Worm (Caenorhabditis elegans) whole organism, mixed stage, embryonic: ENCODE data around the gene clc-3.
A peak's percentile ranks its signal among the peaks of the same experiment; 100 is the strongest.

Source experiments
- M03D4.4 ChIP-seq: sonication (generic microtip); optimal IDR thresholded peaks from 2 replicates; lab custom pipeline; 2017; ENCODE audit warnings: mild to moderate bottlenecking, missing genetic modification characterization, missing compliant biosample characterization
- bed-3 ChIP-seq: fragments of 200-800 bp; sonication (Bioruptor generic); optimal IDR thresholded peaks from 3 replicates; lab custom pipeline; 2018; ENCODE audit warnings: mild to moderate bottlenecking, missing genetic modification characterization, moderate library complexity, missing compliant biosample characterization
- blmp-1 ChIP-seq: fragments of 150-350 bp; optimal IDR thresholded peaks from 2 replicates; lab custom pipeline; 2014; ENCODE audit warnings: missing biosample characterization, missing genetic modification characterization
- ceh-39 ChIP-seq: fragments of 150-350 bp; optimal IDR thresholded peaks from 2 replicates; lab custom pipeline; 2014; ENCODE audit warnings: missing biosample characterization, missing genetic modification characterization
- ceh-43 ChIP-seq: fragments of 200-800 bp; sonication (Bioruptor generic); optimal IDR thresholded peaks from 2 replicates; lab custom pipeline; 2018; ENCODE audit warnings: mild to moderate bottlenecking, missing genetic modification characterization, moderate library complexity, missing compliant biosample characterization
- ceh-83 ChIP-seq: fragments of 200-800 bp; sonication (Bioruptor generic); optimal IDR thresholded peaks from 2 replicates; lab custom pipeline; 2018; ENCODE audit warnings: mild to moderate bottlenecking, missing genetic modification characterization, missing compliant biosample characterization
- cnd-1 ChIP-seq: fragments of 200-800 bp; sonication (Bioruptor generic); optimal IDR thresholded peaks from 2 replicates; lab custom pipeline; 2018; ENCODE audit warnings: mild to moderate bottlenecking, missing genetic modification characterization, missing compliant biosample characterization
- drap-1 ChIP-seq: fragments of 200-800 bp; sonication (Bioruptor generic); optimal IDR thresholded peaks from 3 replicates; lab custom pipeline; 2018; ENCODE audit warnings: mild to moderate bottlenecking, missing genetic modification characterization, missing compliant biosample characterization
- elt-1 ChIP-seq: sonication (generic microtip); optimal IDR thresholded peaks from 2 replicates; lab custom pipeline; 2017; ENCODE audit warnings: missing genetic modification characterization, mild to moderate bottlenecking, missing compliant biosample characterization, antibody characterized with exemption, moderate library complexity, borderline replicate concordance; ENCODE audit not compliant: insufficient read depth
- elt-3 ChIP-seq: fragments of 150-350 bp; optimal IDR thresholded peaks from 2 replicates; lab custom pipeline; 2014; ENCODE audit warnings: missing biosample characterization, missing genetic modification characterization
- flh-1 ChIP-seq: fragments of 200-800 bp; sonication (Bioruptor generic); optimal IDR thresholded peaks from 2 replicates; lab custom pipeline; 2018; ENCODE audit warnings: mild to moderate bottlenecking, missing genetic modification characterization, moderate library complexity, missing compliant biosample characterization
- ham-2 ChIP-seq: fragments of 200-800 bp; sonication (Bioruptor generic); optimal IDR thresholded peaks from 2 replicates; lab custom pipeline; 2018; ENCODE audit warnings: mild to moderate bottlenecking, missing genetic modification characterization, missing compliant biosample characterization
- hlh-1 ChIP-seq: fragments of 150-350 bp; optimal IDR thresholded peaks from 2 replicates; lab custom pipeline; 2014; ENCODE audit warnings: missing biosample characterization, missing genetic modification reagents, missing genetic modification characterization
- lin-13 ChIP-seq: fragments of 150-350 bp; optimal IDR thresholded peaks from 2 replicates; lab custom pipeline; 2014; ENCODE audit warnings: missing biosample characterization, missing genetic modification characterization
- lin-32 ChIP-seq: fragments of 200-800 bp; sonication (Bioruptor generic); optimal IDR thresholded peaks from 2 replicates; lab custom pipeline; 2018; ENCODE audit warnings: mild to moderate bottlenecking, missing genetic modification characterization, missing compliant biosample characterization
- lsy-2 ChIP-seq: fragments of 150-350 bp; optimal IDR thresholded peaks from 2 replicates; lab custom pipeline; 2014; ENCODE audit warnings: missing biosample characterization, missing genetic modification characterization
- mab-5 ChIP-seq: fragments of 150-350 bp; optimal IDR thresholded peaks from 2 replicates; lab custom pipeline; 2014; ENCODE audit warnings: missing biosample characterization, missing genetic modification characterization
- mep-1 ChIP-seq: fragments of 150-350 bp; optimal IDR thresholded peaks from 2 replicates; lab custom pipeline; 2017; ENCODE audit warnings: missing biosample characterization, missing genetic modification reagents, missing genetic modification characterization, inconsistent platforms
- mls-2 ChIP-seq: sonication (generic microtip); optimal IDR thresholded peaks from 2 replicates; lab custom pipeline; 2016; ENCODE audit warnings: mild to moderate bottlenecking, missing genetic modification characterization, moderate library complexity, missing compliant biosample characterization
- nhr-2 ChIP-seq: fragments of 150-350 bp; optimal IDR thresholded peaks from 2 replicates; lab custom pipeline; 2014; ENCODE audit warnings: missing biosample characterization, missing genetic modification characterization
- nhr-237 ChIP-seq: fragments of 150-350 bp; optimal IDR thresholded peaks from 2 replicates; lab custom pipeline; 2014; ENCODE audit warnings: missing biosample characterization, missing genetic modification characterization
- nhr-28 ChIP-seq: fragments of 150-350 bp; optimal IDR thresholded peaks from 2 replicates; lab custom pipeline; 2014; ENCODE audit warnings: missing biosample characterization, missing genetic modification characterization
- nhr-76 ChIP-seq: sonication (generic microtip); optimal IDR thresholded peaks from 2 replicates; lab custom pipeline; 2017; ENCODE audit warnings: missing biosample characterization, missing genetic modification characterization
- pha-4 ChIP-seq: fragments of 150-350 bp; optimal IDR thresholded peaks from 2 replicates; lab custom pipeline; 2018; ENCODE audit warnings: missing biosample characterization, missing genetic modification reagents, missing genetic modification characterization
- sem-2 ChIP-seq: fragments of 200-800 bp; sonication (Bioruptor generic); optimal IDR thresholded peaks from 2 replicates; lab custom pipeline; 2018; ENCODE audit warnings: mild to moderate bottlenecking, missing genetic modification characterization, missing compliant biosample characterization
- snpc-4 ChIP-seq: fragments of 150-350 bp; optimal IDR thresholded peaks from 2 replicates; lab custom pipeline; 2014; ENCODE audit warnings: missing biosample characterization, missing genetic modification characterization
- tbx-8 ChIP-seq: fragments of 200-800 bp; sonication (Bioruptor generic); optimal IDR thresholded peaks from 2 replicates; lab custom pipeline; 2018; ENCODE audit warnings: mild to moderate bottlenecking, missing genetic modification characterization, moderate library complexity, missing compliant biosample characterization
- unc-120 ChIP-seq: sonication (generic microtip); optimal IDR thresholded peaks from 2 replicates; lab custom pipeline; 2017; ENCODE audit warnings: missing genetic modification characterization, missing compliant biosample characterization; ENCODE audit not compliant: poor library complexity, severe bottlenecking
- unc-39 ChIP-seq: fragments of 150-350 bp; optimal IDR thresholded peaks from 2 replicates; lab custom pipeline; 2014; ENCODE audit warnings: missing biosample characterization, missing genetic modification characterization
- unc-62 ChIP-seq: fragments of 150-350 bp; optimal IDR thresholded peaks from 2 replicates; lab custom pipeline; 2014; ENCODE audit warnings: missing biosample characterization, missing genetic modification reagents, missing genetic modification characterization
- zip-8 ChIP-seq: fragments of 150-350 bp; optimal IDR thresholded peaks from 2 replicates; lab custom pipeline; 2014; ENCODE audit warnings: missing biosample characterization, missing genetic modification characterization
- ztf-11 ChIP-seq: fragments of 150-350 bp; optimal IDR thresholded peaks from 2 replicates; lab custom pipeline; 2014; ENCODE audit warnings: missing biosample characterization, missing genetic modification characterization

clc-3 gene

ce11 chrX:3399917-3400316 lies 25.4 kb upstream of the clc-3 start, which contains the start of gene cht-1:
Gene cht-1 (minus strand): TSS chrX:3400017.
- TF ChIP-seq cnd-1 (tag; lab: Kevin White, UChicago) (no peak), bed-3 (GFP tag; lab: Kevin White, UChicago) (no peak), ceh-39 (tag; lab: Kevin White, UChicago) (no peak), blmp-1 (no peak), tbx-8 (GFP tag; lab: Kevin White, UChicago) (no peak), nhr-237 (no peak), snpc-4 (tag; lab: Kevin White, UChicago) (no peak), pha-4 (no peak), elt-3 (tag; lab: Kevin White, UChicago) (no peak), lin-32 (GFP tag; lab: Kevin White, UChicago) (no peak), ztf-11 (tag; lab: Kevin White, UChicago) (no peak), mep-1 (tag; lab: Kevin White, UChicago) (no peak), nhr-76 (no peak), unc-120 (tag; lab: Kevin White, UChicago) (no peak), ham-2 (GFP tag; lab: Kevin White, UChicago) (no peak), drap-1 (GFP tag; lab: Kevin White, UChicago) (no peak), nhr-28 (tag; lab: Kevin White, UChicago) (no peak), elt-1 (tag; lab: Kevin White, UChicago) (no peak)

- TF ChIP-seq elt-1 (tag; lab: Kevin White, UChicago), result peak; percentile 83
- TF ChIP-seq cnd-1 (tag; lab: Kevin White, UChicago), result no peak
- TF ChIP-seq nhr-2 (tag; lab: Kevin White, UChicago), result no peak
- no peak for TF ChIP-seq nhr-28 (tag; lab: Kevin White, UChicago)
- TF ChIP-seq ztf-11 (tag; lab: Kevin White, UChicago), result no peak
Measured at ce11 chrX:3396735-3397134, 22.2 kb upstream of the clc-3 start.

DNA sequence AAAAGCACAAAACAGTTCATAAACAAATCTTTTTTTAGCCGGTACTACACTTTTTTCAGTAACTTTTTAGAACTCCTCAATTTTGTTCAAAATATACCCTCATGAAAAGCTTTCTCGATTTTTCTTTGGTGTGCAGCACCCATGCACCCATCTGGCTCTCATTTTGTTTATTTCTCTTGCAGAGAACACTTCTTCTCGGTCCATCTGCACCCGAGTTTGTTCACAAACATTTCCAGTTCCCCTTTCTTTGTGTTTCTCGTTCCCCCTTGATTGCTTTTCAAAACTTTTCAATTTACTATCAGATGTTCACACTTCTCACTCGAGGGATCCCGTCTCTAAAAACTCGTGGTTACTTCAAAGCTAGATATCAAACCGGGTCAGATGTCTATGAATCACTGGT lies 19.0 kb upstream of the clc-3 start, which contains the start of gene slcf-2:
Gene slcf-2, plus strand, starts transcription at position 301 of the 400 bp plus-strand sequence.
- TF ChIP-seq hlh-1 (tag; lab: Kevin White, UChicago) (no peak), lin-32 (GFP tag; lab: Kevin White, UChicago) (no peak), sem-2 (no peak), drap-1 (GFP tag; lab: Kevin White, UChicago) (no peak), lsy-2 (tag; lab: Kevin White, UChicago) (no peak)
- TF ChIP-seq, all 35 proteins: peak for 0

- no peak for TF ChIP-seq flh-1 (GFP tag; lab: Kevin White, UChicago)
- TF ChIP-seq M03D4.4 (tag; lab: Kevin White, UChicago), result no peak
- TF ChIP-seq lin-13 (tag; lab: Kevin White, UChicago), result no peak
- no peak for TF ChIP-seq snpc-4 (tag; lab: Kevin White, UChicago)
- TF ChIP-seq ceh-43, result no peak
- no peak for TF ChIP-seq unc-39 (tag; lab: Kevin White, UChicago)
- no peak for TF ChIP-seq mep-1 (tag; lab: Kevin White, UChicago)
- TF ChIP-seq cnd-1 (tag; lab: Kevin White, UChicago), result no peak
- no peak for TF ChIP-seq blmp-1
Measured at ce11 chrX:3385362-3385761, 10.8 kb upstream of the clc-3 start, which contains the start of gene acp-1. Gene acp-1 (minus strand): TSS chrX:3385462.

DNA sequence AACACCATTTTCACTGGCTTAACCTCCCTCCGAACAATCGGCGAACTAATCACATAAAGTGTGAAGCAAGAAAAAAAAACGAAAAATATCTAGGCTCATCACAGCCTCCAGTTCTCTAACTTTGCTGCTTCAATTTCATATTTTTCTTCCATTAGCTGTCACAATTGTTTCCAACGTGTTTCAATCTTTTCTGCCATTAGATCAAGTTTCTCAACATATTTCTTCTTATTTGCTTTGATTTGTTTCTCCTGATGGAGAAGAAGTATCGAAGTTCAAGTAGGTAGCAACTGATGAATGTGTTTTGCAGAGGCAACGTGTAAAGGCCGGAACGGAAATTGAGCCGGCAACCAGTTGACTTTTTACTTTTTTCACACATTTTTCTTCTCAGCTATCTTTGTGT lies 5.6 kb upstream of the clc-3 start, which contains the start of gene ZK563.7:
Gene ZK563.7, plus strand, starts transcription at position 301 of the 400 bp plus-strand sequence.
- no peak for TF ChIP-seq flh-1 (GFP tag; lab: Kevin White, UChicago)
- no peak for TF ChIP-seq ham-2 (GFP tag; lab: Kevin White, UChicago)
- no peak for TF ChIP-seq nhr-2 (tag; lab: Kevin White, UChicago)
- TF ChIP-seq unc-39 (tag; lab: Kevin White, UChicago), result no peak
- TF ChIP-seq ceh-83 (GFP tag; lab: Kevin White, UChicago), result no peak
- TF ChIP-seq nhr-28 (tag; lab: Kevin White, UChicago), result no peak
- no peak for TF ChIP-seq mab-5 (tag; lab: Kevin White, UChicago)
- no peak for TF ChIP-seq lsy-2 (tag; lab: Kevin White, UChicago)
- no peak for TF ChIP-seq snpc-4 (tag; lab: Kevin White, UChicago)
- no peak for TF ChIP-seq elt-1 (tag; lab: Kevin White, UChicago)
- no peak for TF ChIP-seq hlh-1 (tag; lab: Kevin White, UChicago)
- no peak for TF ChIP-seq lin-13 (tag; lab: Kevin White, UChicago)
- TF ChIP-seq zip-8 (tag; lab: Kevin White, UChicago), result no peak
- no peak for TF ChIP-seq mls-2 (tag; lab: Kevin White, UChicago)
- no peak for TF ChIP-seq ceh-39 (tag; lab: Kevin White, UChicago)
- TF ChIP-seq bed-3 (GFP tag; lab: Kevin White, UChicago), result no peak
- no peak for TF ChIP-seq unc-62 (GFP tag; lab: Kevin White, UChicago)
- no peak for TF ChIP-seq ceh-43
- TF ChIP-seq drap-1 (GFP tag; lab: Kevin White, UChicago), result no peak
- no peak for TF ChIP-seq nhr-237
